Fruit fly (Drosophila melanogaster): ENCODE data around the gene Dph1.

DNA sequence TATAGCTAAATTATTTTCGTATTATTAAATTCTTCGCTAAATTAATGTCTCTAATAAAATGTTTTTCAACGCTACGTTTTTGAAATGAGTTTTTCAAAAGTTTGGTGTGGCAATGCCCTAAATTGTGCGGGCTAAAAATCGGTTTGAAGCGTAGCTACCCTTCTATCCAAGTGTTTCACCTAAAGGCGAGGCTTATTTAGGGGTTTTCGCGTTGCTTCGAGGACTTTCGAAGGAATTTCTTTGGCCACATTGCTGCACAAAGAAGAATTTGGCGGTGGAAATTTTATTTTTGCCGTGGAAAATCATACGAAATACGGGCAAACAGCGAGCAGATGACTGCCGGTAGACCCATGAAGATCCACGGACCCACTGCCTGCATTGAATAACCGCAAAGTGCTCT is 15.0 kb downstream of the Dph1 start, which contains the start of gene TfIIEalpha:
- TF ChIP-seq Vsx1 (GFP tag; optimal IDR thresholded peaks at IDR 0.05) (no peak), CG8478 (optimal IDR thresholded peaks at IDR 0.05) (no peak), emc (GFP tag; optimal IDR thresholded peaks at IDR 0.05) (no peak), CG18764 (GFP tag; optimal IDR thresholded peaks at IDR 0.05) (peak; percentile 57), NK7.1 (GFP tag; optimal IDR thresholded peaks at IDR 0.05) (no peak), org-1 (GFP tag; optimal IDR thresholded peaks at IDR 0.05) (no peak), CG33557 (GFP tag; optimal IDR thresholded peaks at IDR 0.05) (no peak), fd64A (GFP tag; optimal IDR thresholded peaks at IDR 0.05) (no peak), Med (GFP tag) (peak; percentile 76), unpg (GFP tag; optimal IDR thresholded peaks at IDR 0.05) (no peak), CG2712 (tag; optimal IDR thresholded peaks at IDR 0.05) (peak; percentile 7), phol (tag; optimal IDR thresholded peaks at IDR 0.05) (peak; percentile 54), maf-S (GFP tag; optimal IDR thresholded peaks at IDR 0.05) (no peak)

Measured in whole organism, embryonic.